Worm (Caenorhabditis elegans): Measurements from ENCODE around the gene T19C9.10.
"Not testable (repeated sequence)": the region's sequence is repeated elsewhere in the genome, so short reads cannot be mapped to it uniquely, and the experiment has no call there.

Gene T19C9.10

ce11 chrV:17257637-17258036 lies 21.2 kb downstream of the T19C9.10 start:
- TF ChIP-seq lin-15B (tag; optimal IDR thresholded peaks at IDR 0.05) (no peak), nhr-67 (tag; optimal IDR thresholded peaks at IDR 0.05) (no peak), mdl-1 (tag; optimal IDR thresholded peaks at IDR 0.05) (no peak), ceh-82 (tag; optimal IDR thresholded peaks at IDR 0.05) (no peak), egl-27 (tag; optimal IDR thresholded peaks at IDR 0.05) (no peak), skn-1 (tag; optimal IDR thresholded peaks at IDR 0.05) (no peak), fkh-2 (tag; optimal IDR thresholded peaks at IDR 0.05) (no peak), nhr-43 (tag; optimal IDR thresholded peaks at IDR 0.05; ENCODE audit: poor library complexity, severe bottlenecking) (no peak), ceh-28 (tag; optimal IDR thresholded peaks at IDR 0.05) (no peak), nhr-28 (tag; optimal IDR thresholded peaks at IDR 0.05) (no peak), nhr-23 (tag; optimal IDR thresholded peaks at IDR 0.05) (no peak), ZK546.5 (tag; optimal IDR thresholded peaks at IDR 0.05) (no peak), snpc-4 (tag; optimal IDR thresholded peaks at IDR 0.05) (no peak)

DNA sequence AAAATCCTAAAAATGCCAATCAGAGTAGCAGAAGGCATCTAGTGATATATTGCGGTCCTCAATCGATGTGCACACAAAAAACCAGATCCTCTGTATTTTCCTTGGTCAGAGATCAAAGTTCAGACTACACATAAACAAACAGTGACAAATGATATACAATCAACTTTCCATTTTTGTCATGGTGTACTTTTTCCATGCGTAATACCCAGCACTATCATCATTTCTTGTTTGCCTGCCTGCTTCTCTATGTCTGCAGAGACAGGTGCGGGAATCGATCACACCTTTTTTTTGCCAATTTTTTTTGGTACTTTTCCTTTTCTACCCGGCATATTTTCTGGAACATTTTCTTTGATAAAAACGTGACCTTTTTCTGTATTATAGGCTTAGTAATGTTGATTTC lies 21.9 kb downstream of the T19C9.10 start:
- TF ChIP-seq elt-2 (tag; optimal IDR thresholded peaks at IDR 0.05): peak; percentile 50
- no peak for TF ChIP-seq fos-1 (tag; optimal IDR thresholded peaks at IDR 0.05)
- TF ChIP-seq skn-1 (tag; optimal IDR thresholded peaks at IDR 0.05): peak; percentile 72
- no peak for TF ChIP-seq jun-1 (tag; optimal IDR thresholded peaks at IDR 0.05)
- no peak for TF ChIP-seq nhr-28 (tag; optimal IDR thresholded peaks at IDR 0.05)
- TF ChIP-seq tbx-2 (tag; optimal IDR thresholded peaks at IDR 0.05): no peak
- no peak for TF ChIP-seq nhr-43 (tag; optimal IDR thresholded peaks at IDR 0.05; ENCODE audit: poor library complexity, severe bottlenecking)
- peak; percentile 14 for TF ChIP-seq pqm-1 (tag; optimal IDR thresholded peaks at IDR 0.05)
- TF ChIP-seq hmg-11 (tag; optimal IDR thresholded peaks at IDR 0.05): no peak

- TF ChIP-seq egl-27 (tag; optimal IDR thresholded peaks at IDR 0.05) (no peak), ceh-28 (tag; optimal IDR thresholded peaks at IDR 0.05) (no peak), R02D3.7 (tag; optimal IDR thresholded peaks at IDR 0.05) (no peak), nhr-28 (tag; optimal IDR thresholded peaks at IDR 0.05) (no peak), ama-1 (optimal IDR thresholded peaks at IDR 0.05) (no peak), lsy-12 (tag; optimal IDR thresholded peaks at IDR 0.05) (no peak), ztf-4 (tag; optimal IDR thresholded peaks at IDR 0.05) (no peak), ztf-11 (tag; optimal IDR thresholded peaks at IDR 0.05) (no peak), fos-1 (tag; optimal IDR thresholded peaks at IDR 0.05) (no peak), nhr-76 (tag; optimal IDR thresholded peaks at IDR 0.05) (no peak)
Measured at ce11 chrV:17258868-17259267, 22.5 kb downstream of the T19C9.10 start, which contains the start of gene fbxa-85. Gene fbxa-85 (plus strand): TSS chrV:17259168.

- TF ChIP-seq snpc-4 (tag; optimal IDR thresholded peaks at IDR 0.05): peak; percentile 19
- TF ChIP-seq lin-39 (tag; optimal IDR thresholded peaks at IDR 0.05): no peak
- no peak for TF ChIP-seq unc-39 (tag; optimal IDR thresholded peaks at IDR 0.05)
Measured at ce11 chrV:17261385-17261784, 25.0 kb downstream of the T19C9.10 start.

ce11 chrV:17264855-17265254 lies 28.5 kb downstream of the T19C9.10 start, which contains the start of gene K10G4.3:
Gene K10G4.3 (minus strand): TSS chrV:17264955.
- TF ChIP-seq egl-5, tbx-2, ceh-82 (tag; optimal IDR thresholded peaks at IDR 0.05): not testable (repeated sequence)

DNA sequence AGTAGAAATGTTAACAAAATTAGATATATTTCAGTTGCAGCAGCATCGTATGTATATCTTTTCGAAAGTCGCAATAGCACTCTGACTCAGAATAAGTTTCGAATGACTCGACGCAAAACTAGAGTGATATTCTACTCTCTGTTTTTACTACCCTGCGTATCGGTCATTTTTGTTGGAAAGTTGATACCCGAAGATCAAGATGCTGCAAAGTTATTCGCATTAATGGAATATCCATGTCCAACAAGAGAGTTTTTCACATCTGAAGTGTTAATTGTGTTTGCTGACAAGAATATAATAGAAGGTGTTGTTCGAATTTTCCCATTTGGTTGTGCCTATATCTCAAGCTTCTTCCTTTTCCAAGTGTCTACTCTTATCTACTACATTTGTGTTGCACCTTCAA lies 35.7 kb downstream of the T19C9.10 start:
- TF ChIP-seq elt-1 (tag; optimal IDR thresholded peaks at IDR 0.05): no peak

DNA sequence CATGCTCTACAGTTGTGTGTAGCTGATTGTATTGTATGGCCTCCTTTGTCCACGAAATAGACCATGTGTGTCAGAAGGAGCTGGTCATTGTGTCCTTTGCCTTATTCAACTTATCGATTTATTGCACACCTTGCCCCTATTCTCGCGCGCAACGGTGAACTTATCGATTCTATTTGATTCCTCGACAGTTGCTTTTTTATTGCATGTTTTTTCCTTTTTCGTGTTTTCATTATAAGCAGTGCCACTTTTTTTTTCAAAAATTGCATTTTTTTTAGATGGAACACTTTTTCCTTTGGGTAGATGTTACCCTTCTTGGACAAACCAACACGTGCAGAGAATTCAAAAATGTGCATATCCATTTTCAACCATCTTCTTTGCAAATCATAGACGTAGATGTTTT lies 36.9 kb downstream of the T19C9.10 start, which contains the start of gene K10G4.10:
Gene K10G4.10 (plus strand): TSS at position 301 of the 400 bp plus-strand sequence.
- TF ChIP-seq pha-4 (tag; optimal IDR thresholded peaks at IDR 0.05): no peak
- TF ChIP-seq aly-2 (tag; optimal IDR thresholded peaks at IDR 0.05): no peak
- TF ChIP-seq zag-1 (tag; optimal IDR thresholded peaks at IDR 0.05): no peak
- no peak for TF ChIP-seq egl-27 (tag; optimal IDR thresholded peaks at IDR 0.05)
- no peak for TF ChIP-seq ama-1 (optimal IDR thresholded peaks at IDR 0.05)
- TF ChIP-seq hmg-11 (tag; optimal IDR thresholded peaks at IDR 0.05): no peak
- no peak for TF ChIP-seq nhr-25 (tag; optimal IDR thresholded peaks at IDR 0.05)
- TF ChIP-seq mdl-1 (tag; optimal IDR thresholded peaks at IDR 0.05): no peak
- TF ChIP-seq ceh-28 (tag; optimal IDR thresholded peaks at IDR 0.05): no peak
- no peak for TF ChIP-seq ceh-16 (tag; optimal IDR thresholded peaks at IDR 0.05)
- TF ChIP-seq nhr-237 (tag; optimal IDR thresholded peaks at IDR 0.05): no peak
- no peak for TF ChIP-seq sea-2 (GFP tag; optimal IDR thresholded peaks at IDR 0.05)
- no peak for TF ChIP-seq skn-1 (tag; optimal IDR thresholded peaks at IDR 0.05)
- TF ChIP-seq elt-1 (tag; optimal IDR thresholded peaks at IDR 0.05): no peak
- TF ChIP-seq eor-1 (tag; optimal IDR thresholded peaks at IDR 0.05): no peak
